Fruit fly (Drosophila melanogaster) whole organism, embryonic: ENCODE results near the gene Cchl.

Source experiments
- Atf6 ChIP-seq: fragments of 200-800 bp; sonication (Bioruptor generic); IDR thresholded peaks from 2 replicates; pipeline ENCODE4 v1.3.6; 2022; ENCODE audit warnings: missing biosample characterization, missing genetic modification characterization
- CG10209 ChIP-seq: fragments of 200-800 bp; sonication (Bioruptor generic); optimal IDR thresholded peaks from 3 replicates; lab custom pipeline; 2017; ENCODE audit warnings: missing biosample characterization, mild to moderate bottlenecking, missing genetic modification characterization, missing genetic modification reagents
- CG11504 ChIP-seq: fragments of 200-800 bp; sonication (Bioruptor generic); optimal IDR thresholded peaks from 3 replicates; lab custom pipeline; 2019; ENCODE audit warnings: missing biosample characterization, mild to moderate bottlenecking, missing genetic modification characterization, moderate library complexity
- CG13287 ChIP-seq: fragments of 200-800 bp; sonication (Bioruptor generic); IDR thresholded peaks from 2 replicates; pipeline ENCODE4 v1.3.6; 2022; ENCODE audit warnings: missing biosample characterization, missing genetic modification characterization; ENCODE audit not compliant: partially characterized antibody
- CG13624 ChIP-seq: fragments of 200-800 bp; sonication (Bioruptor generic); optimal IDR thresholded peaks from 2 replicates; lab custom pipeline; 2016; ENCODE audit warnings: missing biosample characterization, missing genetic modification characterization
- CG13775 ChIP-seq: fragments of 200-800 bp; sonication (Bioruptor generic); optimal IDR thresholded peaks from 3 replicates; lab custom pipeline; 2017; ENCODE audit warnings: missing biosample characterization, mild to moderate bottlenecking, missing genetic modification characterization
- CG13894 ChIP-seq: fragments of 200-800 bp; sonication (Bioruptor generic); optimal IDR thresholded peaks from 3 replicates; lab custom pipeline; 2018; ENCODE audit warnings: missing biosample characterization, mild to moderate bottlenecking, missing genetic modification characterization, moderate library complexity
- CG14050 ChIP-seq: fragments of 200-800 bp; sonication (Bioruptor generic); IDR thresholded peaks from 3 replicates; pipeline ENCODE4 v1.3.6; 2022; ENCODE audit warnings: missing biosample characterization, missing genetic modification characterization
- CG14441 ChIP-seq: fragments of 200-800 bp; sonication (Bioruptor generic); IDR thresholded peaks from 2 replicates; pipeline ENCODE4 v1.3.6; 2022; ENCODE audit warnings: missing biosample characterization, missing genetic modification characterization
- CG15514 ChIP-seq: fragments of 200-800 bp; sonication (Bioruptor generic); optimal IDR thresholded peaks from 3 replicates; lab custom pipeline; 2017; ENCODE audit warnings: missing biosample characterization, missing genetic modification characterization, mild to moderate bottlenecking, moderate library complexity, missing genetic modification reagents
- CG2199 ChIP-seq: fragments of 200-800 bp; sonication (Bioruptor generic); IDR thresholded peaks from 3 replicates; pipeline ENCODE4 v1.3.6; 2022; ENCODE audit warnings: missing biosample characterization, missing genetic modification characterization
- CG30431 ChIP-seq: fragments of 200-800 bp; sonication (Bioruptor generic); optimal IDR thresholded peaks from 2 replicates; lab custom pipeline; 2017; ENCODE audit warnings: missing biosample characterization, missing genetic modification characterization
- CG31388 ChIP-seq: fragments of 200-800 bp; sonication (Bioruptor generic); optimal IDR thresholded peaks from 2 replicates; lab custom pipeline; 2016; ENCODE audit warnings: missing biosample characterization, missing genetic modification characterization
- CG3281 ChIP-seq: fragments of 200-800 bp; sonication (Bioruptor generic); optimal IDR thresholded peaks from 3 replicates; lab custom pipeline; 2017; ENCODE audit warnings: missing biosample characterization, mild to moderate bottlenecking, missing genetic modification characterization
- CG34422 ChIP-seq: fragments of 200-800 bp; sonication (Bioruptor generic); IDR thresholded peaks from 3 replicates; pipeline ENCODE4 v1.3.6; 2022; ENCODE audit warnings: missing biosample characterization, missing genetic modification characterization
- CG4854 ChIP-seq: fragments of 200-800 bp; sonication (Bioruptor generic); optimal IDR thresholded peaks from 2 replicates; lab custom pipeline; 2016; ENCODE audit warnings: missing biosample characterization, missing genetic modification characterization, inconsistent platforms
- CG6254 ChIP-seq: fragments of 200-800 bp; sonication (Bioruptor generic); optimal IDR thresholded peaks from 3 replicates; lab custom pipeline; 2017; ENCODE audit warnings: mild to moderate bottlenecking, missing biosample characterization, missing genetic modification reagents, missing genetic modification characterization
- CG6654 ChIP-seq: fragments of 200-800 bp; sonication (Bioruptor generic); optimal IDR thresholded peaks from 2 replicates; lab custom pipeline; 2017; ENCODE audit warnings: missing biosample characterization, mild to moderate bottlenecking, missing genetic modification characterization
- CG7745 ChIP-seq: fragments of 200-800 bp; sonication (Bioruptor generic); optimal IDR thresholded peaks from 2 replicates; lab custom pipeline; 2018; ENCODE audit warnings: missing biosample characterization, mild to moderate bottlenecking, missing genetic modification characterization, moderate library complexity
- CG8388 ChIP-seq: fragments of 200-800 bp; sonication (Bioruptor generic); optimal IDR thresholded peaks from 2 replicates; lab custom pipeline; 2019; ENCODE audit warnings: missing biosample characterization, mild to moderate bottlenecking, missing genetic modification characterization, moderate library complexity
- CkIIα-i1 ChIP-seq: fragments of 200-800 bp; sonication (Bioruptor generic); IDR thresholded peaks from 2 replicates; pipeline ENCODE4 v1.3.6; 2022; ENCODE audit warnings: missing biosample characterization, missing genetic modification characterization
- Dp ChIP-seq: fragments of 200-800 bp; sonication (Bioruptor generic); optimal IDR thresholded peaks from 2 replicates; lab custom pipeline; 2018; ENCODE audit warnings: missing biosample characterization, mild to moderate bottlenecking, missing genetic modification characterization, moderate library complexity
- ERR ChIP-seq: fragments of 200-800 bp; sonication (Bioruptor generic); optimal IDR thresholded peaks from 2 replicates; lab custom pipeline; 2016; ENCODE audit warnings: missing biosample characterization, missing genetic modification characterization
- Fer1 ChIP-seq: fragments of 200-800 bp; sonication (Bioruptor generic); optimal IDR thresholded peaks from 2 replicates; lab custom pipeline; 2017; ENCODE audit warnings: missing biosample characterization, mild to moderate bottlenecking, missing genetic modification characterization
- H15 ChIP-seq: fragments of 200-800 bp; sonication (Bioruptor generic); IDR thresholded peaks from 3 replicates; pipeline ENCODE4 v1.3.6; 2022; ENCODE audit warnings: missing biosample characterization, missing genetic modification characterization
- Meics ChIP-seq: fragments of 200-800 bp; sonication (Bioruptor generic); optimal IDR thresholded peaks from 2 replicates; lab custom pipeline; 2017; ENCODE audit warnings: missing biosample characterization, mild to moderate bottlenecking, missing genetic modification characterization
- Mes4 ChIP-seq: fragments of 200-800 bp; sonication (Bioruptor generic); optimal IDR thresholded peaks from 2 replicates; lab custom pipeline; 2016; ENCODE audit warnings: missing biosample characterization, missing genetic modification characterization
- Nf-YB ChIP-seq: fragments of 200-800 bp; sonication (Bioruptor generic); optimal IDR thresholded peaks from 3 replicates; lab custom pipeline; 2019; ENCODE audit warnings: missing biosample characterization, mild to moderate bottlenecking, missing genetic modification characterization, moderate library complexity
- Oaz ChIP-seq: fragments of 200-800 bp; sonication (Bioruptor generic); IDR thresholded peaks from 2 replicates; pipeline ENCODE4 v1.3.6; 2022; ENCODE audit warnings: missing biosample characterization, missing genetic modification characterization
- Rx ChIP-seq: fragments of 200-800 bp; sonication (Bioruptor generic); IDR thresholded peaks from 2 replicates; pipeline ENCODE4 v1.3.6; 2022; ENCODE audit warnings: missing biosample characterization, missing genetic modification characterization
- YL-1 ChIP-seq: fragments of 200-800 bp; sonication (Bioruptor generic); optimal IDR thresholded peaks from 3 replicates; lab custom pipeline; 2017; ENCODE audit warnings: missing biosample characterization, mild to moderate bottlenecking, missing genetic modification characterization
- abd-A ChIP-seq: fragments of 200-800 bp; sonication (Bioruptor generic); optimal IDR thresholded peaks from 3 replicates; lab custom pipeline; 2019; ENCODE audit warnings: missing biosample characterization, mild to moderate bottlenecking, missing genetic modification characterization, moderate library complexity
- ash1 ChIP-seq: fragments of 200-800 bp; sonication (Bioruptor generic); optimal IDR thresholded peaks from 2 replicates; lab custom pipeline; 2018; ENCODE audit warnings: missing biosample characterization, mild to moderate bottlenecking, missing genetic modification characterization
- bab2 ChIP-seq: fragments of 200-800 bp; sonication (Bioruptor generic); optimal IDR thresholded peaks from 2 replicates; lab custom pipeline; 2016; ENCODE audit warnings: missing biosample characterization, missing genetic modification characterization
- cato ChIP-seq: fragments of 200-800 bp; sonication (Bioruptor generic); optimal IDR thresholded peaks from 2 replicates; lab custom pipeline; 2016; ENCODE audit warnings: missing biosample characterization, missing genetic modification characterization, borderline replicate concordance
- chif ChIP-seq, 2 experiments: fragments of 200-800 bp; sonication (Bioruptor generic); optimal IDR thresholded peaks; 3 replicates each; lab custom pipeline; 2016; ENCODE audit warnings: missing biosample characterization in 2 of 2, missing genetic modification characterization in 2 of 2
- chn ChIP-seq: fragments of 200-800 bp; sonication (Bioruptor generic); optimal IDR thresholded peaks from 2 replicates; lab custom pipeline; 2016; ENCODE audit warnings: missing biosample characterization, missing genetic modification characterization
- croc ChIP-seq: fragments of 200-800 bp; sonication (Bioruptor generic); conservative IDR thresholded peaks from 3 replicates; pipeline ENCODE4 v1.3.6; 2022; ENCODE audit warnings: missing biosample characterization, missing genetic modification characterization
- fru ChIP-seq: fragments of >200 bp; optimal IDR thresholded peaks from 2 replicates; lab custom pipeline; 2017
- gsb ChIP-seq: fragments of 200-800 bp; sonication (Bioruptor generic); IDR thresholded peaks from 2 replicates; pipeline ENCODE4 v1.3.6; 2022; ENCODE audit warnings: missing biosample characterization, missing genetic modification characterization
- gsb-n ChIP-seq: fragments of 200-800 bp; sonication (Bioruptor generic); optimal IDR thresholded peaks from 3 replicates; lab custom pipeline; 2018; ENCODE audit warnings: missing biosample characterization, mild to moderate bottlenecking, missing genetic modification characterization
- hb ChIP-seq: fragments of 200-800 bp; sonication (Bioruptor generic); IDR thresholded peaks from 3 replicates; pipeline ENCODE4 v1.3.6; 2022; ENCODE audit warnings: missing biosample characterization, missing genetic modification characterization; ENCODE audit not compliant: partially characterized antibody
- kah ChIP-seq: fragments of 200-800 bp; sonication (Bioruptor generic); optimal IDR thresholded peaks from 2 replicates; lab custom pipeline; 2018; ENCODE audit warnings: missing biosample characterization, mild to moderate bottlenecking, missing genetic modification characterization
- kay ChIP-seq: fragments of 200-800 bp; sonication (Bioruptor generic); optimal IDR thresholded peaks from 2 replicates; lab custom pipeline; 2016; ENCODE audit warnings: missing biosample characterization, missing genetic modification characterization
- lmd ChIP-seq: fragments of 200-800 bp; sonication (Bioruptor generic); IDR thresholded peaks from 2 replicates; pipeline ENCODE4 v1.3.6; 2022; ENCODE audit warnings: missing biosample characterization, missing genetic modification characterization
- p53 ChIP-seq: fragments of 200-800 bp; sonication (Bioruptor generic); optimal IDR thresholded peaks from 2 replicates; lab custom pipeline; 2016; ENCODE audit warnings: missing biosample characterization, missing genetic modification characterization
- pfk ChIP-seq: fragments of 200-800 bp; sonication (Bioruptor generic); optimal IDR thresholded peaks from 2 replicates; lab custom pipeline; 2018; ENCODE audit warnings: missing biosample characterization, mild to moderate bottlenecking, missing genetic modification characterization, moderate library complexity
- shn ChIP-seq: fragments of 200-800 bp; sonication (Bioruptor generic); optimal IDR thresholded peaks from 3 replicates; lab custom pipeline; 2016; ENCODE audit warnings: missing biosample characterization, missing genetic modification characterization
- sob ChIP-seq: fragments of 200-800 bp; sonication (Bioruptor generic); IDR thresholded peaks from 2 replicates; pipeline ENCODE4 v1.3.6; 2022; ENCODE audit warnings: missing biosample characterization, missing genetic modification characterization
- sug ChIP-seq: fragments of 200-800 bp; optimal IDR thresholded peaks from 2 replicates; lab custom pipeline; 2019; ENCODE audit warnings: missing biosample characterization, mild to moderate bottlenecking, missing genetic modification characterization, moderate library complexity
- tin ChIP-seq: fragments of 200-800 bp; sonication (Bioruptor generic); optimal IDR thresholded peaks from 3 replicates; lab custom pipeline; 2016; ENCODE audit warnings: missing biosample characterization, missing genetic modification characterization
- zen2 ChIP-seq: fragments of 200-800 bp; sonication (Bioruptor generic); IDR thresholded peaks from 3 replicates; pipeline ENCODE4 v1.3.6; 2022; ENCODE audit warnings: missing biosample characterization, missing genetic modification characterization; ENCODE audit not compliant: partially characterized antibody

Gene Cchl

DNA sequence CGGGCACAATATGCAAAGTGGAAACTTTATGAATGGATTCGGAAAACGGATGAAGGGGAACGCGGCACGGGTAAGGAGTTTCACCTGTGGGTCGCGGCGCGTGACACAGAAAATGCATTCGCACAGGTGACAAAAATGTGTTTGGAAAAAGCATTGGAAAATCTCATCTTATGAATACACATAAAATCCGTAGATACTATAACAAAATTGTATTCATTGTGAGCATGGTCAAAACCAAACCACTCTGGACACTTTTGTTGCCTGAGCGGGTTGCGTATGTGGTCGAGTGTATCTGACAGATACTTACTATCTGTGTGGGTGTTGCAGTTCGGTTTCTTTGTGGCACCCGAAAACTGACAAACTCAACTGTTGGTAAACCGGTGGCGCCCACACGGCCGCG lies 12.2 kb upstream of the Cchl start (continued):
- TF ChIP-seq pfk (GFP tag; lab: Kevin White, UChicago) (no peak), Fer1 (GFP tag; lab: Kevin White, UChicago) (peak; percentile 6), Rx (GFP tag; lab: Robert Waterston, UW) (peak; percentile 72), sob (GFP tag; lab: Robert Waterston, UW) (peak; percentile 55), zen2 (GFP tag; lab: Robert Waterston, UW) (no peak), CG6254 (no peak), gsb (GFP tag; lab: Robert Waterston, UW) (no peak), CG30431 (GFP tag; lab: Kevin White, UChicago) (peak; percentile 4), croc (GFP tag; lab: Robert Waterston, UW) (no peak; the same call in 2 of the 3 replicates), CG2199 (GFP tag; lab: Robert Waterston, UW) (no peak), CG14050 (GFP tag; lab: Robert Waterston, UW) (peak; percentile 44; the same call in 1 of the 3 replicates), fru (no peak), ERR (GFP tag; lab: Kevin White, UChicago) (no peak), chif (GFP tag; optimal IDR thresholded peaks at IDR 0.05; lab: Kevin White, UChicago) (peak in 1 of 2 experiments; percentile 9), CG13894 (tag; lab: Kevin White, UChicago) (no peak), tin (no peak), hb (no peak), cato (GFP tag; lab: Kevin White, UChicago) (no peak), gsb-n (tag; lab: Kevin White, UChicago) (no peak), CG14441 (GFP tag; lab: Robert Waterston, UW) (peak; percentile 51), CG7745 (no peak), Meics (GFP tag; lab: Kevin White, UChicago) (no peak), kay (GFP tag; lab: Kevin White, UChicago) (no peak), CkIIα-i1 (GFP tag; lab: Robert Waterston, UW) (no peak), CG13287 (no peak), chn (no peak), kah (GFP tag; lab: Kevin White, UChicago) (no peak), CG10209 (GFP tag; lab: Kevin White, UChicago) (peak; percentile 4), sug (tag; lab: Kevin White, UChicago) (no peak), CG3281 (GFP tag; lab: Kevin White, UChicago) (no peak), CG15514 (no peak), CG13624 (GFP tag; lab: Kevin White, UChicago) (peak; percentile 2), YL-1 (GFP tag; lab: Kevin White, UChicago) (no peak), p53 (GFP tag; lab: Kevin White, UChicago) (no peak), Atf6 (0 out of 2 replicates have a peak, but pooled peaks have one; percentile 27), Nf-YB (GFP tag; lab: Kevin White, UChicago) (no peak), CG11504 (no peak), H15 (GFP tag; lab: Robert Waterston, UW) (peak; percentile 60; the same call in 2 of the 3 replicates), Mes4 (GFP tag; lab: Kevin White, UChicago) (no peak), bab2 (GFP tag; lab: Kevin White, UChicago) (peak; percentile 8), CG6654 (no peak), CG13775 (peak; percentile 29), Dp (GFP tag; lab: Kevin White, UChicago) (no peak), ash1 (GFP tag; lab: Kevin White, UChicago) (no peak), shn (GFP tag; lab: Kevin White, UChicago) (no peak), CG8388 (GFP tag; lab: Kevin White, UChicago) (peak; percentile 24), Oaz (GFP tag; lab: Robert Waterston, UW) (no peak), CG4854 (GFP tag; lab: Kevin White, UChicago) (no peak), CG34422 (peak; percentile 76), CG31388 (no peak), abd-A (tag; lab: Kevin White, UChicago) (no peak), lmd (peak; percentile 57)
